Worm (Caenorhabditis elegans) whole organism, early embryonic: Measurements from ENCODE around the gene ZK742.6.

Experiments used
- B0310.2 ChIP-seq: sonication (generic microtip); optimal IDR thresholded peaks from 2 replicates; lab custom pipeline; 2016; ENCODE audit warnings: mild to moderate bottlenecking, missing genetic modification characterization, missing compliant biosample characterization
- ama-1 ChIP-seq: fragments of 150-350 bp; optimal IDR thresholded peaks from 2 replicates; lab custom pipeline; 2014
- ceh-13 ChIP-seq: fragments of 200-800 bp; sonication (Bioruptor generic); optimal IDR thresholded peaks from 2 replicates; lab custom pipeline; 2018; ENCODE audit warnings: mild to moderate bottlenecking, missing genetic modification characterization, missing compliant biosample characterization
- ceh-36 ChIP-seq: sonication (generic microtip); optimal IDR thresholded peaks from 2 replicates; lab custom pipeline; 2016; ENCODE audit warnings: missing genetic modification characterization, inconsistent platforms, missing compliant biosample characterization
- ets-7 ChIP-seq: sonication (generic microtip); optimal IDR thresholded peaks from 2 replicates; lab custom pipeline; 2016; ENCODE audit warnings: missing genotype, missing genetic modification characterization, missing compliant biosample characterization
- flt-1 ChIP-seq: fragments of 200-800 bp; sonication (Bioruptor generic); IDR thresholded peaks from 2 replicates; pipeline ENCODE4 v1.3.6; 2022; ENCODE audit warnings: missing genetic modification characterization, missing compliant biosample characterization
- pes-1 ChIP-seq: fragments of 200-800 bp; sonication (Bioruptor generic); IDR thresholded peaks from 2 replicates; pipeline ENCODE4 v1.3.6; 2022; ENCODE audit warnings: missing genetic modification reagents, missing genetic modification characterization, missing compliant biosample characterization
- scrt-1 ChIP-seq: fragments of 200-800 bp; sonication (Bioruptor generic); IDR thresholded peaks from 2 replicates; pipeline ENCODE4 v1.3.6; 2022; ENCODE audit warnings: missing genetic modification characterization, missing compliant biosample characterization
- tbx-11 ChIP-seq: fragments of 200-800 bp; sonication (Bioruptor generic); IDR thresholded peaks from 2 replicates; pipeline ENCODE4 v1.3.6; 2022; ENCODE audit warnings: missing genetic modification characterization, missing compliant biosample characterization
- tbx-37 ChIP-seq: fragments of 200-800 bp; sonication (Bioruptor generic); conservative IDR thresholded peaks from 2 replicates; pipeline ENCODE4 v1.3.6; 2022; ENCODE audit warnings: missing genetic modification reagents, missing genetic modification characterization, missing compliant biosample characterization

DNA sequence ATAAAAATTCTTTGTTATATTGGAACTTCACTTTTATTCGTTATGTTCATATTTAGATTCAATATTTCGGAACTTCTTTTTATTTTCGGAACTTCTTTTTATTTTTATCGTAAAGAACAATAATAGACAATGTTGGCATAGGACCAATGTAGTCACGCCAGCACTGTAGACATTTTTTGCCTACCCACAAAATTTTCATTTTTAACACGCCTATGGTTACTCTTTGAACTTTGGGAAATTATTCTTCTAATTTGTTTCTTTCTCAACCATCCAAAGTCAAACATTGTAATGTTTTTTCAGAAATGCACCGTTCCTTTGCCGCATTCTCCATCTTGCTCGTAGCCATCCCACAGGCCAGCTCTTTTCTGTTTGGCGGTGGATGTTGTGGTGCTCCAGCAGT is 29.6 kb downstream of the ZK742.6 start, which contains the start of gene C26F1.1:
- TF ChIP-seq B0310.2 (no peak), ama-1 (lab: Kevin White, UChicago) (no peak), pes-1 (GFP tag; lab: Robert Waterston, UW) (no peak), ets-7 (no peak), tbx-11 (GFP tag; lab: Robert Waterston, UW) (no peak), scrt-1 (GFP tag; lab: Robert Waterston, UW) (no peak), ceh-13 (GFP tag; lab: Kevin White, UChicago) (no peak), tbx-37 (GFP tag; lab: Robert Waterston, UW) (no peak), ceh-36 (tag; lab: Kevin White, UChicago) (no peak), flt-1 (GFP tag; lab: Robert Waterston, UW) (no peak)
